Worm (Caenorhabditis elegans): ENCODE measurements around the gene ubh-2.

Gene ubh-2

ce11 chrV:6551707-6552390 is 42.2 kb upstream of the ubh-2 start, which contains the start of gene twk-10:
TSS of gene twk-10 (plus strand) at chrV:6552340.
- TF ChIP-seq rbr-2 (tag; optimal IDR thresholded peaks at IDR 0.05): peak; percentile 9
- TF ChIP-seq daf-16 (GFP tag; optimal IDR thresholded peaks at IDR 0.05): peak in 1 of 2 experiments; percentile 62
- peak; percentile 46 for TF ChIP-seq daf-16 (tag; optimal IDR thresholded peaks at IDR 0.05)
- no peak for TF ChIP-seq lsy-2 (tag; optimal IDR thresholded peaks at IDR 0.05)
- TF ChIP-seq Y105C5A.15 (GFP tag; IDR thresholded peaks at IDR 0.05): no peak
- TF ChIP-seq daf-19 (GFP tag; conservative IDR thresholded peaks at IDR 0.05): 0 out of 2 replicates have a peak, but pooled peaks have one; percentile 63
- no peak for TF ChIP-seq lin-39 (tag; optimal IDR thresholded peaks at IDR 0.05)
- peak; percentile 15 for TF ChIP-seq hlh-30 (tag; optimal IDR thresholded peaks at IDR 0.05; ENCODE audit: insufficient read depth)
- peak; percentile 63 for TF ChIP-seq dve-1 (tag; optimal IDR thresholded peaks at IDR 0.05; ENCODE audit: insufficient read depth)
- TF ChIP-seq Y48G9A.11 (GFP tag; IDR thresholded peaks at IDR 0.05): peak; percentile 69; the same call in 1 of the 2 replicates
- TF ChIP-seq unc-62 (GFP tag; optimal IDR thresholded peaks at IDR 0.05 in 1 of 2): no peak
- TF ChIP-seq unc-62 (tag; optimal IDR thresholded peaks at IDR 0.05): no peak
- no peak for TF ChIP-seq fkh-10 (GFP tag; optimal IDR thresholded peaks at IDR 0.05)
- TF ChIP-seq F49E8.2 (tag; optimal IDR thresholded peaks at IDR 0.05; ENCODE audit: borderline replicate concordance): no peak
- TF ChIP-seq F26F4.8 (GFP tag; conservative IDR thresholded peaks at IDR 0.05): peak; percentile 73; the same call in 1 of the 2 replicates
- no peak for TF ChIP-seq aha-1 (tag)
- TF ChIP-seq zfp-3 (GFP tag; conservative IDR thresholded peaks at IDR 0.05): no peak
- 0 out of 4 replicates have a peak, but pooled peaks of 1 of the 2 experiments have one; percentile 59 for TF ChIP-seq madf-5 (GFP tag; IDR thresholded peaks at IDR 0.05)
- TF ChIP-seq lin-1 (GFP tag; IDR thresholded peaks at IDR 0.05): 0 out of 2 replicates have a peak, but pooled peaks have one; percentile 42
- TF ChIP-seq skn-1 (tag; optimal IDR thresholded peaks at IDR 0.05): no peak
- TF ChIP-seq nhr-25 (tag; optimal IDR thresholded peaks at IDR 0.05; ENCODE audit: borderline replicate concordance, insufficient read depth): no peak
- no peak for TF ChIP-seq hlh-11 (tag; optimal IDR thresholded peaks at IDR 0.05)
- no peak for TF ChIP-seq daf-8 (GFP tag; IDR thresholded peaks at IDR 0.05)
- TF ChIP-seq lin-15B (tag; optimal IDR thresholded peaks at IDR 0.05): no peak
- no peak for TF ChIP-seq nhr-6 (tag; optimal IDR thresholded peaks at IDR 0.05)
- peak; percentile 76; the same call in 1 of the 2 replicates for TF ChIP-seq pha-4 (GFP tag; IDR thresholded peaks at IDR 0.05)
- TF ChIP-seq pha-4 (tag; optimal IDR thresholded peaks at IDR 0.05): no peak
- TF ChIP-seq nhr-77 (tag; optimal IDR thresholded peaks at IDR 0.05): peak; percentile 30
- no peak for TF ChIP-seq pqm-1 (tag; optimal IDR thresholded peaks at IDR 0.05)
- 0 out of 2 replicates have a peak, but pooled peaks have one; percentile 70 for TF ChIP-seq dmd-9 (GFP tag; IDR thresholded peaks at IDR 0.05)
- TF ChIP-seq nhr-28 (tag; optimal IDR thresholded peaks at IDR 0.05): peak; percentile 26
- TF ChIP-seq nhr-10 (tag; optimal IDR thresholded peaks at IDR 0.05): no peak
- no peak for TF ChIP-seq Y75B8A.6 (GFP tag; IDR thresholded peaks at IDR 0.05)
- no peak for TF ChIP-seq mxl-2 (GFP tag; conservative IDR thresholded peaks at IDR 0.05)
- TF ChIP-seq nhr-41 (GFP tag; IDR thresholded peaks at IDR 0.05): 0 out of 2 replicates have a peak, but pooled peaks have one; percentile 34
- no peak for TF ChIP-seq ceh-28 (tag; optimal IDR thresholded peaks at IDR 0.05)
- TF ChIP-seq lin-38 (GFP tag; IDR thresholded peaks at IDR 0.05): no peak
- no peak for TF ChIP-seq zip-2 (tag; optimal IDR thresholded peaks at IDR 0.05)
- TF ChIP-seq fos-1 (tag; optimal IDR thresholded peaks at IDR 0.05): no peak
- no peak for TF ChIP-seq sdz-12 (GFP tag; optimal IDR thresholded peaks at IDR 0.05)
- TF ChIP-seq mes-2 (tag; optimal IDR thresholded peaks at IDR 0.05; ENCODE audit: poor library complexity, severe bottlenecking): no peak
- no peak for TF ChIP-seq snpc-1.2 (GFP tag; IDR thresholded peaks at IDR 0.05)
- TF ChIP-seq F44E2.7 (GFP tag; IDR thresholded peaks at IDR 0.05): 0 out of 2 replicates have a peak, but pooled peaks have one; percentile 62
- TF ChIP-seq lin-29 (GFP tag; IDR thresholded peaks at IDR 0.05): no peak
- TF ChIP-seq mdl-1 (tag; optimal IDR thresholded peaks at IDR 0.05): no peak
- TF ChIP-seq D1046.2 (GFP tag; IDR thresholded peaks at IDR 0.05): 0 out of 2 replicates have a peak, but pooled peaks have one; percentile 49
- TF ChIP-seq ZK546.5 (tag; optimal IDR thresholded peaks at IDR 0.05): no peak
- no peak for TF ChIP-seq lir-3 (tag; optimal IDR thresholded peaks at IDR 0.05)
- TF ChIP-seq ceh-62 (tag; optimal IDR thresholded peaks at IDR 0.05): no peak
- no peak for TF ChIP-seq jun-1 (tag; optimal IDR thresholded peaks at IDR 0.05)
